Fruit fly (Drosophila melanogaster) whole organism, wandering third instar larva: ENCODE measurements around the gene Papss.
A peak's percentile ranks its signal among the peaks of the same experiment; 100 is the strongest.

Experiments used
- CG32264 ChIP-seq: fragments of 200-800 bp; sonication (Bioruptor generic); optimal IDR thresholded peaks from 2 replicates; lab custom pipeline; 2016; ENCODE audit warnings: missing biosample characterization, missing genetic modification characterization
- CrebA ChIP-seq: fragments of 200-800 bp; sonication (Bioruptor generic); optimal IDR thresholded peaks from 2 replicates; lab custom pipeline; 2016; ENCODE audit warnings: missing biosample characterization, mild to moderate bottlenecking, missing genetic modification characterization, borderline replicate concordance
- Dfd ChIP-seq: fragments of >200 bp; optimal IDR thresholded peaks from 2 replicates; lab custom pipeline; 2017; ENCODE audit warnings: missing biosample characterization, missing genetic modification characterization
- Dif ChIP-seq: fragments of 200-275, 200-300 bp; sonication (Bioruptor generic); optimal IDR thresholded peaks from 2 replicates; lab custom pipeline; 2018; ENCODE audit warnings: missing biosample characterization, missing genetic modification characterization; ENCODE audit not compliant: partially characterized antibody
- GATAd ChIP-seq: sonication (Bioruptor generic); optimal IDR thresholded peaks from 2 replicates; lab custom pipeline; 2016; ENCODE audit warnings: missing biosample characterization, missing genetic modification characterization
- HLH106 ChIP-seq: fragments of 200-800 bp; optimal IDR thresholded peaks from 3 replicates; lab custom pipeline; 2019; ENCODE audit warnings: missing biosample characterization, mild to moderate bottlenecking, missing genetic modification characterization, moderate library complexity
- Hnf4 ChIP-seq: fragments of 200-800 bp; sonication (Bioruptor generic); optimal IDR thresholded peaks from 2 replicates; lab custom pipeline; 2016; ENCODE audit warnings: missing biosample characterization, mild to moderate bottlenecking, missing genetic modification characterization
- Hr78 ChIP-seq: fragments of >200 bp; optimal IDR thresholded peaks from 2 replicates; lab custom pipeline; 2017; ENCODE audit warnings: missing biosample characterization, missing genetic modification characterization
- Hr83 ChIP-seq: fragments of 200-300 bp; sonication (Bioruptor generic); optimal IDR thresholded peaks from 2 replicates; lab custom pipeline; 2016; ENCODE audit warnings: missing biosample characterization, mild to moderate bottlenecking, missing genetic modification characterization, moderate library complexity; ENCODE audit not compliant: poor library complexity, severe bottlenecking
- Jra ChIP-seq: sonication (Bioruptor generic); optimal IDR thresholded peaks from 2 replicates; lab custom pipeline; 2016; ENCODE audit warnings: missing biosample characterization, missing genetic modification characterization
- Mio ChIP-seq: sonication (Bioruptor generic); optimal IDR thresholded peaks from 2 replicates; lab custom pipeline; 2016; ENCODE audit warnings: missing biosample characterization, missing genetic modification characterization
- Myc ChIP-seq: fragments of >200 bp; optimal IDR thresholded peaks from 2 replicates; lab custom pipeline; 2017
- N ChIP-seq: fragments of >200 bp; optimal IDR thresholded peaks from 2 replicates; lab custom pipeline; 2018; ENCODE audit warnings: missing biosample characterization, missing external identifiers, missing genetic modification characterization
- OdsH ChIP-seq: fragments of 200-800 bp; sonication (Bioruptor generic); optimal IDR thresholded peaks from 2 replicates; lab custom pipeline; 2016; ENCODE audit warnings: missing biosample characterization, mild to moderate bottlenecking, missing genetic modification characterization
- Rel ChIP-seq, 2 experiments: fragments of 200-800 bp; sonication (Bioruptor generic) in 1 of 2; optimal IDR thresholded peaks; 2 replicates in 1 of 2; 3 replicates in 1 of 2; lab custom pipeline; 2016 to 2019; ENCODE audit warnings: mild to moderate bottlenecking in 2 of 2, missing biosample characterization in 2 of 2, missing genetic modification characterization in 2 of 2, moderate library complexity in 1 of 2
- Sp1 ChIP-seq: fragments of 200-800 bp; sonication (Bioruptor generic); optimal IDR thresholded peaks from 3 replicates; lab custom pipeline; 2019; ENCODE audit warnings: missing biosample characterization, mild to moderate bottlenecking, missing genetic modification characterization, moderate library complexity
- Vsx2 ChIP-seq: fragments of 200-300, 225-300 bp; sonication (Bioruptor generic); optimal IDR thresholded peaks from 2 replicates; lab custom pipeline; 2018; ENCODE audit warnings: missing biosample characterization, missing genetic modification characterization; ENCODE audit not compliant: partially characterized antibody
- br ChIP-seq: fragments of 200-800 bp; sonication (Bioruptor generic); optimal IDR thresholded peaks from 2 replicates; lab custom pipeline; 2016; ENCODE audit warnings: missing biosample characterization, missing genetic modification characterization
- dl ChIP-seq, 2 experiments: fragments of 175-275, 200-275 bp in 1 of 2; fragments of 200-275 bp in 1 of 2; sonication (Bioruptor generic); optimal IDR thresholded peaks; lab custom pipeline; 2018; ENCODE audit warnings: mild to moderate bottlenecking in 2 of 2, missing biosample characterization in 2 of 2, missing genetic modification characterization in 2 of 2, moderate library complexity in 2 of 2; ENCODE audit not compliant: partially characterized antibody in 2 of 2, insufficient read depth in 1 of 2
- dsf ChIP-seq: sonication (Bioruptor generic); optimal IDR thresholded peaks from 2 replicates; lab custom pipeline; 2016; ENCODE audit warnings: missing biosample characterization, missing genetic modification characterization, borderline replicate concordance
- ey ChIP-seq: fragments of 200-800 bp; sonication (Bioruptor generic); optimal IDR thresholded peaks from 2 replicates; lab custom pipeline; 2016; ENCODE audit warnings: missing biosample characterization, missing genetic modification characterization
- foxo ChIP-seq, 2 experiments: fragments of 200-800 bp; sonication (Bioruptor generic); optimal IDR thresholded peaks; 2 replicates in 1 of 2; 3 replicates in 1 of 2; lab custom pipeline; 2016 to 2017; ENCODE audit warnings: missing biosample characterization in 2 of 2, missing genetic modification characterization in 2 of 2
- fru ChIP-seq: fragments of 200-800 bp; sonication (Bioruptor generic); optimal IDR thresholded peaks from 3 replicates; lab custom pipeline; 2016; ENCODE audit warnings: missing biosample characterization, mild to moderate bottlenecking, missing genetic modification characterization
- h ChIP-seq: fragments of 200-800 bp; sonication (Bioruptor generic); optimal IDR thresholded peaks from 3 replicates; lab custom pipeline; 2016; ENCODE audit warnings: missing biosample characterization, mild to moderate bottlenecking, missing genetic modification characterization
- psq ChIP-seq: fragments of 200-800 bp; sonication (Bioruptor generic); optimal IDR thresholded peaks from 3 replicates; lab custom pipeline; 2017; ENCODE audit warnings: missing biosample characterization, mild to moderate bottlenecking, missing genetic modification characterization, moderate library complexity
- rgr ChIP-seq: fragments of 200-800 bp; sonication (Bioruptor generic); optimal IDR thresholded peaks from 3 replicates; lab custom pipeline; 2016; ENCODE audit warnings: missing biosample characterization, mild to moderate bottlenecking, missing genetic modification characterization
- sage ChIP-seq: fragments of 200-800 bp; sonication (Bioruptor generic); optimal IDR thresholded peaks from 2 replicates; lab custom pipeline; 2016; ENCODE audit warnings: missing biosample characterization, mild to moderate bottlenecking, missing genetic modification characterization
- tai ChIP-seq: sonication (Bioruptor generic); optimal IDR thresholded peaks from 2 replicates; lab custom pipeline; 2016; ENCODE audit warnings: missing biosample characterization, missing genetic modification characterization
- usp ChIP-seq: fragments of >200 bp; optimal IDR thresholded peaks from 2 replicates; lab custom pipeline; 2017; ENCODE audit warnings: missing biosample characterization, missing genetic modification characterization
- woc ChIP-seq: sonication (Bioruptor generic); optimal IDR thresholded peaks from 2 replicates; lab custom pipeline; 2016; ENCODE audit warnings: missing biosample characterization, mild to moderate bottlenecking, missing genetic modification characterization

Gene Papss

DNA sequence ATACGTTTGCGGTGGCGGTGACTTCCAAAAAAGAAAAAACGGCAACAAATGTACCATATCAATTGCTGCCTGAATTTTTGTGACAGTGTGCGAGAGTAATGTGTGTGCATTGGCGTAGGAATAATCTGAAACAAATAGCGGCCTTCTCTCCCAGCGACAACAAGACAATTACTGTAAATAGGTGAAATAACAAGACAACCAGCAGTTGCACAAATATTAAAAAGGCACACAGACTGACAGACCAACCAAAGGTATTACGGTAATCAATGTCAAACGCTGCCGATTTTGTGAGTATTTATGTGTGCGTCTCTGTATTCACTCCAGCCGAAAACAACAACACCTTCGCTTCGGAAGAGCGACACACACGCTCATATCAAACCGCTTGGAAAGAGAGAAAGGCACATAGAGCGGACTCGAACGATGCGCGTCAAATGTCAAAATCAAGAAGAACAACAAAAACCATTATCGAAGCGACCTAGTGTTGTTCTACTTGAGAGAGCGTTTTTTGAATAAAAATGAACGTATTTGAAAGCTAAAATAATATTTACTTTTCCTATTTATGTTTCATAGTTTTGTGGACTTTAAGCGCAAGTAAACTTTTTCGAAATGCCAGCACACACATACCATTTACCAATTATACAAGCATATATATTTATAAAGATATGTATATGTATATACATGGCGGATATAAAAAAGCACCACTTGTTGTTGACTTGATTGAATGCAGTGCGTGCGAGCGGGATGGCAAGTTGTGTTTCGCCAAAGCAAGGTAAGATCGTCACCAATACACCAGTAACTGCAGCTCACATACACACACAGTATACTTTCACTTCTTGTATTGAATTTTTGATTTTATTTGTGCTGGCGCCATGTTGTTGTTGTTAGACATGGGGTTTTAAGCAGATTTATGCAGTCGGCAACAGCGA, 62.0 kb downstream of the Papss start:
- TF ChIP-seq br (peak; percentile 33), HLH106 (tag; lab: Kevin White, UChicago) (peak; percentile 34), rgr (GFP tag; lab: Kevin White, UChicago) (peak; percentile 41), foxo (GFP tag; optimal IDR thresholded peaks at IDR 0.05; lab: Kevin White, UChicago) (peak in 1 of 2 experiments; percentile 19), Hr83 (GFP tag; lab: Kevin White, UChicago) (peak; percentile 64), CG32264 (GFP tag; lab: Kevin White, UChicago) (no peak), h (GFP tag; lab: Kevin White, UChicago) (peak; percentile 64), Dif (GFP tag; lab: Kevin White, UChicago) (peak; percentile 4), fru (peak; percentile 10), OdsH (GFP tag; lab: Kevin White, UChicago) (peak; percentile 53), Sp1 (GFP tag; lab: Kevin White, UChicago) (peak; percentile 22), Dfd (GFP tag; lab: Kevin White, UChicago) (no peak), Hnf4 (GFP tag; lab: Kevin White, UChicago) (peak; percentile 25), dl (GFP tag; optimal IDR thresholded peaks at IDR 0.05; lab: Kevin White, UChicago; ENCODE audit: insufficient read depth in 1 of 2, partially characterized antibody in 2 of 2) (peak in 1 of 2 experiments; percentile 55), usp (GFP tag; lab: Kevin White, UChicago) (no peak), Jra (no peak), tai (no peak), psq (GFP tag; lab: Kevin White, UChicago) (peak; percentile 14), Rel (GFP tag; optimal IDR thresholded peaks at IDR 0.05; lab: Kevin White, UChicago) (peak; percentile 44), Rel (tag; optimal IDR thresholded peaks at IDR 0.05; lab: Kevin White, UChicago) (peak; percentile 84)
- TF ChIP-seq, all 38 proteins: peak for 14

DNA sequence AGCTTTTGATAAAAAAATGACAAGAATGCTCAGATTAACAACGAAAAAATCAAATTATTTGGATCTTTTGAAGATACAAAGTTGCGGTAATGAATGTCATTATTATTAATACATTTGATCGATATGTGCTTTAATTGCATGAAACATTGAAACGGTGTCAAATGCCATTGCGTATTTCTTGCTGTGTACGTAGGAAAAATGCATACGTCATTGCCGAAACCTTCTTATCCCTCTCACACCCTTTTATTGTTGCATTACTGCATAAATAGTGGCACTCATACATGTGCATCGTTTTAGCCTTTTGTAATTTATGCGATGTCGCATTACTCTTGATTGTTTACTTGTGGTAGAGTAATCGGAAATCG, 62.6 kb downstream of the Papss start:
- no peak for TF ChIP-seq Sp1 (GFP tag; lab: Kevin White, UChicago)
- no peak for TF ChIP-seq Hr78 (GFP tag; lab: Kevin White, UChicago)
- no peak for TF ChIP-seq Jra
- TF ChIP-seq sage (GFP tag; lab: Kevin White, UChicago): no peak
- no peak for TF ChIP-seq tai
- no peak for TF ChIP-seq Vsx2
- no peak for TF ChIP-seq Rel (GFP tag; optimal IDR thresholded peaks at IDR 0.05; lab: Kevin White, UChicago)
- TF ChIP-seq Rel (tag; optimal IDR thresholded peaks at IDR 0.05; lab: Kevin White, UChicago): no peak
- TF ChIP-seq ey (GFP tag; lab: Kevin White, UChicago): no peak
- TF ChIP-seq Mio (GFP tag; lab: Kevin White, UChicago): no peak
- no peak for TF ChIP-seq CrebA

DNA sequence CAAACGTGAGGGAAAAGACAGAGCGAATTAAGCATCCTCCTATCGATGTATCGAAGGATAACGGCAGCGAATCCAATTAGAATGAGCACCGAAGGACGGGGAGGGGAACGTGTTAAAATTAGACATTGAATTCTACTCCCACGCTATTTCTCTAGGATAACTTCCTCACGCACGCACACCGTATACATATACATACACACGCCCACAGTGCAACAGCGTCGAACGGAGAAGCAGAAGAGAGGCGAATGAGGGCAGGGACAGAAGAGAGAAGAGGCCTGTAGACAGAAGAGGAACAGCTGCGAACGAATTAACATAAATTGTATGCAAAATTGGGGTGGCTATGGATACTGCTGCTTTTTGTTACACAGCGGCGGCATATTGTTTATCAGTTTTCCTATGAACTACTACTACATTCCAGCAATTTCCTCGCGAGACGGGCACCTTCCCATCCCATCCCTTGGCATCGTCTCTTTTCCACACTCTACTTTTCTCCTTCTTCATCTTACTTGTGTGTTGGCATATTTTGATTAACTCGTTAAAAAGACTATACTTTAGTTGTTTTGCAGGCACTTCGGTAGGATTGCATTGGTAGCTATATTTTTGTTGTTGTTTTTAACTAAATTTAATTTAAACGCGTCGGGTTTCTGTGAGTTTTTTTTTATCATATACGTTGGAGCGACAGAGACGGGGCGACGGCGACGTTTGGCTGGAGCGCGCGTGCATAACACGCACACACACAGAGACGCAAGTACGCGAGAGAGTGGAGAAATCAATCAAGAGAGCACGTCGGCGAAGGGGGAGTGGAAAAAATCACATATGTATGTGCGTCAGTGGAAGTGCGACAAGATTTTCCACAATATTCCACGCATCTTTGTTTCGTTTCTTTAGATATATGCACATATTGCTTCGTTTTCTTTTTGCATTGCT, 63.4 kb downstream of the Papss start:
- TF ChIP-seq usp (GFP tag; lab: Kevin White, UChicago): no peak
- no peak for TF ChIP-seq Hr83 (GFP tag; lab: Kevin White, UChicago)
- TF ChIP-seq woc: peak; percentile 32
- no peak for TF ChIP-seq dsf (GFP tag; lab: Kevin White, UChicago)
- TF ChIP-seq Dfd (GFP tag; lab: Kevin White, UChicago): no peak
- TF ChIP-seq h (GFP tag; lab: Kevin White, UChicago): peak; percentile 75
- peak; percentile 20 for TF ChIP-seq N (GFP tag; lab: Kevin White, UChicago)
- TF ChIP-seq CG32264 (GFP tag; lab: Kevin White, UChicago): no peak
- TF ChIP-seq dl (GFP tag; optimal IDR thresholded peaks at IDR 0.05; lab: Kevin White, UChicago; ENCODE audit: insufficient read depth in 1 of 2, partially characterized antibody in 2 of 2): peak in 1 of 2 experiments; percentile 48
- no peak for TF ChIP-seq Vsx2
- peak; percentile 17 for TF ChIP-seq fru
- no peak for TF ChIP-seq Myc (lab: Kevin White, UChicago)
- no peak for TF ChIP-seq GATAd (GFP tag; lab: Kevin White, UChicago)
- no peak for TF ChIP-seq Rel (GFP tag; optimal IDR thresholded peaks at IDR 0.05; lab: Kevin White, UChicago)
- TF ChIP-seq Rel (tag; optimal IDR thresholded peaks at IDR 0.05; lab: Kevin White, UChicago): peak; percentile 86
- peak; percentile 11 for TF ChIP-seq psq (GFP tag; lab: Kevin White, UChicago)
- peak; percentile 58 for TF ChIP-seq Dif (GFP tag; lab: Kevin White, UChicago)
- TF ChIP-seq foxo (GFP tag; optimal IDR thresholded peaks at IDR 0.05; lab: Kevin White, UChicago): peak in 1 of 2 experiments; percentile 14
